Worm (Caenorhabditis elegans) whole organism, late embryonic: ENCODE results near the gene F38E11.9.

ENCODE experiments used
- C08G9.2 ChIP-seq: sonication (generic microtip); optimal IDR thresholded peaks from 2 replicates; lab custom pipeline; 2016; ENCODE audit warnings: mild to moderate bottlenecking, missing genetic modification characterization, moderate library complexity, missing compliant biosample characterization
- C38D4.7 ChIP-seq: fragments of 200-800 bp; sonication (Bioruptor generic); optimal IDR thresholded peaks from 2 replicates; lab custom pipeline; 2018; ENCODE audit warnings: mild to moderate bottlenecking, missing genetic modification characterization, moderate library complexity, missing compliant biosample characterization
- F13H6.1 ChIP-seq: sonication (generic microtip); optimal IDR thresholded peaks from 2 replicates; lab custom pipeline; 2016; ENCODE audit warnings: missing genetic modification characterization, missing compliant biosample characterization
- T23F11.4 ChIP-seq: fragments of 200-800 bp; sonication (Bioruptor generic); optimal IDR thresholded peaks from 2 replicates; lab custom pipeline; 2018; ENCODE audit warnings: mild to moderate bottlenecking, missing genetic modification characterization, missing compliant biosample characterization
- Y22D7AL.16 ChIP-seq: sonication (generic microtip); optimal IDR thresholded peaks from 2 replicates; lab custom pipeline; 2016; ENCODE audit warnings: missing genetic modification characterization, missing compliant biosample characterization
- ama-1 ChIP-seq: fragments of 150-350 bp; optimal IDR thresholded peaks from 2 replicates; lab custom pipeline; 2014
- ceh-14 ChIP-seq: sonication (generic microtip); optimal IDR thresholded peaks from 2 replicates; lab custom pipeline; 2016; ENCODE audit warnings: missing genotype, missing genetic modification characterization, missing compliant biosample characterization
- ceh-18 ChIP-seq: sonication (generic microtip); optimal IDR thresholded peaks from 2 replicates; lab custom pipeline; 2016; ENCODE audit warnings: missing genetic modification characterization, missing compliant biosample characterization
- ceh-19 ChIP-seq: fragments of 200-800 bp; sonication (Bioruptor generic); optimal IDR thresholded peaks from 2 replicates; lab custom pipeline; 2018; ENCODE audit warnings: mild to moderate bottlenecking, missing genetic modification characterization, missing compliant biosample characterization
- ceh-2 ChIP-seq: sonication (generic microtip); optimal IDR thresholded peaks from 2 replicates; lab custom pipeline; 2016; ENCODE audit warnings: missing genotype, missing genetic modification characterization, missing compliant biosample characterization
- ceh-31 ChIP-seq: sonication (generic microtip); optimal IDR thresholded peaks from 2 replicates; lab custom pipeline; 2016; ENCODE audit warnings: missing genetic modification characterization, missing compliant biosample characterization
- ceh-34 ChIP-seq: sonication (generic microtip); optimal IDR thresholded peaks from 2 replicates; lab custom pipeline; 2016; ENCODE audit warnings: mild to moderate bottlenecking, missing genetic modification characterization, missing compliant biosample characterization
- ceh-45 ChIP-seq: fragments of 200-800 bp; sonication (Bioruptor generic); IDR thresholded peaks from 2 replicates; pipeline ENCODE4 v1.3.6; 2022; ENCODE audit warnings: missing genetic modification reagents, missing genetic modification characterization, missing compliant biosample characterization
- ceh-6 ChIP-seq: fragments of 200-800 bp; sonication (Bioruptor generic); optimal IDR thresholded peaks from 2 replicates; lab custom pipeline; 2018; ENCODE audit warnings: mild to moderate bottlenecking, missing genetic modification characterization, missing compliant biosample characterization
- dmd-4 ChIP-seq: sonication (generic microtip); optimal IDR thresholded peaks from 2 replicates; lab custom pipeline; 2016; ENCODE audit warnings: borderline replicate concordance, missing genetic modification characterization, missing compliant biosample characterization
- elt-2 ChIP-seq: sonication (generic microtip); optimal IDR thresholded peaks from 2 replicates; lab custom pipeline; 2016; ENCODE audit warnings: missing genetic modification reagents, missing genetic modification characterization, missing compliant biosample characterization
- eyg-1 ChIP-seq: sonication (generic microtip); optimal IDR thresholded peaks from 2 replicates; lab custom pipeline; 2016; ENCODE audit warnings: missing genotype, missing genetic modification characterization, missing compliant biosample characterization
- fax-1 ChIP-seq: sonication (generic microtip); optimal IDR thresholded peaks from 2 replicates; lab custom pipeline; 2016; ENCODE audit warnings: missing genotype, missing genetic modification characterization, missing compliant biosample characterization
- fkh-6 ChIP-seq: sonication (generic microtip); optimal IDR thresholded peaks from 2 replicates; lab custom pipeline; 2016; ENCODE audit warnings: missing genetic modification characterization, missing compliant biosample characterization
- gmeb-2 ChIP-seq: sonication (generic microtip); optimal IDR thresholded peaks from 2 replicates; lab custom pipeline; 2016; ENCODE audit warnings: missing genetic modification characterization, inconsistent platforms, missing compliant biosample characterization
- hlh-13 ChIP-seq: fragments of 200-800 bp; sonication (Bioruptor generic); optimal IDR thresholded peaks from 2 replicates; lab custom pipeline; 2018; ENCODE audit warnings: mild to moderate bottlenecking, missing genetic modification characterization, missing compliant biosample characterization
- hlh-15 ChIP-seq: sonication (generic microtip); optimal IDR thresholded peaks from 2 replicates; lab custom pipeline; 2016; ENCODE audit warnings: missing genetic modification characterization, missing compliant biosample characterization
- hlh-30 ChIP-seq: sonication (generic microtip); optimal IDR thresholded peaks from 2 replicates; lab custom pipeline; 2017; ENCODE audit warnings: antibody characterized with exemption, missing genetic modification characterization, missing compliant biosample characterization; ENCODE audit not compliant: insufficient read depth
- hlh-8 ChIP-seq: sonication (generic microtip); optimal IDR thresholded peaks from 2 replicates; lab custom pipeline; 2016; ENCODE audit warnings: missing genotype, missing genetic modification characterization, missing compliant biosample characterization
- lim-6 ChIP-seq: sonication (generic microtip); optimal IDR thresholded peaks from 2 replicates; lab custom pipeline; 2016; ENCODE audit warnings: missing genetic modification characterization, missing compliant biosample characterization
- lin-11 ChIP-seq: fragments of 200-800 bp; sonication (Bioruptor generic); optimal IDR thresholded peaks from 2 replicates; lab custom pipeline; 2018; ENCODE audit warnings: mild to moderate bottlenecking, missing genetic modification characterization, missing compliant biosample characterization
- mec-3 ChIP-seq: sonication (generic microtip); optimal IDR thresholded peaks from 2 replicates; lab custom pipeline; 2016; ENCODE audit warnings: borderline replicate concordance, missing genetic modification characterization, missing compliant biosample characterization
- npax-4 ChIP-seq: sonication (generic microtip); optimal IDR thresholded peaks from 2 replicates; lab custom pipeline; 2016; ENCODE audit warnings: missing genetic modification characterization, missing compliant biosample characterization
- odd-2 ChIP-seq: sonication (generic microtip); optimal IDR thresholded peaks from 2 replicates; lab custom pipeline; 2017; ENCODE audit warnings: antibody characterized with exemption, mild to moderate bottlenecking, missing genetic modification characterization, missing compliant biosample characterization
- pag-3 ChIP-seq: sonication (generic microtip); optimal IDR thresholded peaks from 2 replicates; lab custom pipeline; 2016; ENCODE audit warnings: missing compliant biosample characterization, missing genetic modification characterization, borderline replicate concordance
- pax-1 ChIP-seq: fragments of 150-350 bp; optimal IDR thresholded peaks from 2 replicates; lab custom pipeline; 2014; ENCODE audit warnings: missing biosample characterization, missing genetic modification characterization
- pha-4 ChIP-seq: fragments of 150-350 bp; optimal IDR thresholded peaks from 2 replicates; lab custom pipeline; 2018; ENCODE audit warnings: missing biosample characterization, missing genetic modification reagents, missing genetic modification characterization
- pqm-1 ChIP-seq: sonication (generic microtip); optimal IDR thresholded peaks from 2 replicates; lab custom pipeline; 2016; ENCODE audit warnings: missing genetic modification characterization, missing compliant biosample characterization
- pros-1 ChIP-seq: fragments of 150-350 bp; optimal IDR thresholded peaks from 2 replicates; lab custom pipeline; 2014; ENCODE audit warnings: missing biosample characterization, missing genetic modification reagents, missing genetic modification characterization
- ref-2 ChIP-seq: sonication (generic microtip); optimal IDR thresholded peaks from 2 replicates; lab custom pipeline; 2016; ENCODE audit warnings: missing genetic modification characterization, missing compliant biosample characterization
- rnt-1 ChIP-seq: sonication (generic microtip); optimal IDR thresholded peaks from 2 replicates; lab custom pipeline; 2016; ENCODE audit warnings: missing genetic modification characterization, missing compliant biosample characterization
- sdc-2 ChIP-seq: sonication (generic microtip); optimal IDR thresholded peaks from 2 replicates; lab custom pipeline; 2016; ENCODE audit warnings: missing genotype, missing genetic modification characterization, missing compliant biosample characterization
- syd-9 ChIP-seq: sonication (generic microtip); optimal IDR thresholded peaks from 2 replicates; lab custom pipeline; 2016; ENCODE audit warnings: mild to moderate bottlenecking, missing genetic modification characterization, moderate library complexity, missing compliant biosample characterization
- tbx-7 ChIP-seq: sonication (generic microtip); optimal IDR thresholded peaks from 2 replicates; lab custom pipeline; 2016; ENCODE audit warnings: missing genotype, missing genetic modification characterization, missing compliant biosample characterization
- unc-3 ChIP-seq, 2 experiments: fragments of 200-800 bp in 1 of 2; sonication (Bioruptor generic) in 1 of 2; sonication (generic microtip) in 1 of 2; conservative IDR thresholded peaks in 1 of 2; optimal IDR thresholded peaks in 1 of 2; 2 replicates each; pipeline versions ENCODE4 v1.3.6 to Lab custom; 2016 to 2022; ENCODE audit warnings: missing compliant biosample characterization in 2 of 2, missing genetic modification characterization in 2 of 2, missing genetic modification reagents in 1 of 2
- unc-55 ChIP-seq: sonication (generic microtip); optimal IDR thresholded peaks from 2 replicates; lab custom pipeline; 2017; ENCODE audit warnings: missing biosample characterization, missing genetic modification reagents, missing genetic modification characterization
- zip-5 ChIP-seq: sonication (generic microtip); optimal IDR thresholded peaks from 2 replicates; lab custom pipeline; 2016; ENCODE audit warnings: missing genetic modification characterization, missing compliant biosample characterization

Gene F38E11.9

DNA sequence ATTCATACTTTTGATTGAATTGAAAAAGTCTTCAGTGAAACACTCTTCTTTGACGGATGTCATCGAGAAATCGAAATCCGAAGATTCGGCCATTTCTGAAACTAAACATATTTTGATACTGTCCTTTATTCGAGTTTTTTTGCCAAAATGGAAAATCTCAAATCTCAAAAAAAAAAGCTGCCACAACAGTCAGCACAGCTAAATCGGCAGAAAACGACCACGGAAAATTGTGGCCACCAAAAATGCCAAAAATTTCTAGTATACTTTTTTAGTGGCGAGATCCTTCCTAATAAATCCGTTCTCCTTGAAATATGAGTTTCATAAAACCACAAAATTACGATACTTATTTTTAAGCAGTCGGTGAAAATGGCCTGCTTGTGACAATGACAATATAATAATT is at the start of gene F38E11.9:
Gene F38E11.9 (minus strand): TSS at position 101 of the 400 bp plus-strand sequence.
- TF ChIP-seq dmd-4 (no peak), eyg-1 (no peak), sdc-2 (tag; lab: Kevin White, UChicago) (no peak), lin-11 (no peak), pros-1 (no peak), hlh-13 (GFP tag; lab: Kevin White, UChicago) (no peak), C38D4.7 (GFP tag; lab: Kevin White, UChicago) (no peak), tbx-7 (tag; lab: Kevin White, UChicago) (no peak), mec-3 (tag; lab: Kevin White, UChicago) (no peak), gmeb-2 (tag; lab: Kevin White, UChicago) (no peak), fax-1 (tag; lab: Kevin White, UChicago) (no peak), syd-9 (tag; lab: Kevin White, UChicago) (no peak), ref-2 (tag; lab: Kevin White, UChicago) (no peak), rnt-1 (no peak), T23F11.4 (no peak), odd-2 (no peak), ceh-31 (no peak)
- TF ChIP-seq, all 69 proteins: peak for 0

DNA sequence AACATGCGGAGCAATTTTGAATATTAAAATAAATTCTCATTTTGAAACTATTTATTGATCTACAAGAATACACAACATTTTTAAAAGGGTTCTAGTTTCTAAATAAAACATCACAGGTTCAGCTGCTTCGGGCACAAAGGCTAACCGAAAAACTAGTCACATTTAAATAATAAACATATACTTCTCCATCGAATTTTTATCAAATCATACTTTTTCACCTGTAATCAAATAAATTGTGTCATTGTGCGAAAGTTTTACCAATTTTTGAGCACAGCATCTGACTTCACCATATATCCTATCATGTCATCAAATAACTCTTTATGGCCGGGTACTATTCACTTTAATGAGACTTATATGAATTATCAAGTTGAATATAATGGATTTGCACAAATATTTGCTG is 46.5 kb upstream of the F38E11.9 start, which contains the start of gene sru-6:
Gene sru-6 (plus strand): TSS at position 301 of the 400 bp plus-strand sequence.
- TF ChIP-seq ama-1 (no peak), dmd-4 (no peak), tbx-7 (tag; lab: Kevin White, UChicago) (no peak), C08G9.2 (no peak), unc-55 (GFP tag; lab: Kevin White, UChicago) (no peak), lim-6 (tag; lab: Kevin White, UChicago) (no peak), elt-2 (tag; lab: Kevin White, UChicago) (no peak), hlh-15 (tag; lab: Kevin White, UChicago) (no peak), ceh-34 (tag; lab: Kevin White, UChicago) (no peak), zip-5 (tag; lab: Kevin White, UChicago) (no peak), mec-3 (tag; lab: Kevin White, UChicago) (no peak)

DNA sequence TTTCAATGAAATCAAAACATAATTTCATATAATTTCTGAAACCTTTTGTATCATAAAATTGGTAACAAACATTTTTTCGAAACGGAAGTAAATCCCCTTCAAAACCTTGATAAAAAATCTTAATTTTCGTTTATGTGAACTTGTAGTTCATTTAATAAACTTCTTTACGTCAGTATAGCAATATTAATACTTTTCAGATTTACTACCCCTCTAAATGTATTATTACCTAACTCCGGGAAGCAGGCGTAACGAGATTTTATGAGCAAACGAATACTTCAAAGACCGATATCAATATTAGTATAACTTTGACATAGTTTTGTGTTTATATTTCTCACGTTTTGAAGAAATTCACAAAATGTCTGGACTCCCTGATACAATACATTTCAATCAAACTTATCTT is 44.5 kb upstream of the F38E11.9 start, which contains the start of gene sru-1:
Gene sru-1 (plus strand): TSS at position 301 of the 400 bp plus-strand sequence.
- TF ChIP-seq mec-3 (tag; lab: Kevin White, UChicago) (no peak), unc-3 (GFP tag; conservative IDR thresholded peaks at IDR 0.05; lab: Robert Waterston, UW) (no peak), unc-3 (tag; optimal IDR thresholded peaks at IDR 0.05; lab: Kevin White, UChicago) (no peak), ceh-19 (no peak), pax-1 (tag; lab: Kevin White, UChicago) (no peak), ceh-6 (GFP tag; lab: Kevin White, UChicago) (no peak), npax-4 (tag; lab: Kevin White, UChicago) (no peak), unc-55 (GFP tag; lab: Kevin White, UChicago) (no peak), ceh-34 (tag; lab: Kevin White, UChicago) (no peak), ceh-14 (tag; lab: Kevin White, UChicago) (no peak), ceh-31 (no peak), fkh-6 (tag; lab: Kevin White, UChicago) (no peak), gmeb-2 (tag; lab: Kevin White, UChicago) (no peak), pha-4 (tag; lab: Kevin White, UChicago) (no peak), F13H6.1 (tag; lab: Kevin White, UChicago) (no peak), syd-9 (tag; lab: Kevin White, UChicago) (no peak), odd-2 (no peak)

DNA sequence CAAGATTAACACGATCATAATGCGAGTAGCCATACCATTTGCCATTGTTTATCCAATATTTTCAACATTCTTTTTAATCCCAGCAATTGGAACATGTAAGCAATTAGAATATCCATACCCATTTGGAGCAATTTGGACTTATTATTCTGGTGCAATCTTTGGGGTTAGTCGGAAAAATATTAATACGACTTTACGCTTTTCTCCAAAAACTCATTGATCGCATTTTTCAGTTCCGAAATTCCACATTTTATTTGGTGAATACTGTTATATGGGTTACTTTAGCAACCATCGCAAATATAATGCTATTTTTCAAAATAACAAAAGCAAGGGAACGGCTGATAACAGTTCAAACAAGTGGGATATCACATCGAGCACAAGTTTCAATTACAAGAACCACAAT is 42.9 kb upstream of the F38E11.9 start:
- TF ChIP-seq ceh-34 (tag; lab: Kevin White, UChicago) (no peak), dmd-4 (no peak), ceh-2 (tag; lab: Kevin White, UChicago) (no peak), lin-11 (no peak), Y22D7AL.16 (tag; lab: Kevin White, UChicago) (no peak), C38D4.7 (GFP tag; lab: Kevin White, UChicago) (no peak), fax-1 (tag; lab: Kevin White, UChicago) (no peak), pqm-1 (no peak), ceh-18 (tag; lab: Kevin White, UChicago) (no peak), hlh-8 (tag; lab: Kevin White, UChicago) (no peak), unc-3 (GFP tag; conservative IDR thresholded peaks at IDR 0.05; lab: Robert Waterston, UW) (no peak), unc-3 (tag; optimal IDR thresholded peaks at IDR 0.05; lab: Kevin White, UChicago) (no peak), hlh-30 (no peak), pag-3 (tag; lab: Kevin White, UChicago) (no peak), pha-4 (tag; lab: Kevin White, UChicago) (no peak), ceh-45 (no peak)
- TF ChIP-seq, all 69 proteins: peak for 0
